Fruit fly (Drosophila melanogaster) whole organism, embryonic: ENCODE measurements around the gene CG43980.

Source experiments
- Asciz ChIP-seq: fragments of 200-800 bp; sonication (Bioruptor generic); optimal IDR thresholded peaks from 2 replicates; lab custom pipeline; 2017; ENCODE audit warnings: missing biosample characterization, mild to moderate bottlenecking, missing genetic modification characterization, missing genetic modification reagents
- Atf-2 ChIP-seq: fragments of 200-800 bp; sonication (Bioruptor generic); optimal IDR thresholded peaks from 2 replicates; lab custom pipeline; 2016; ENCODE audit warnings: missing biosample characterization, missing genetic modification characterization
- CG12219 ChIP-seq: fragments of 200-800 bp; sonication (Bioruptor generic); optimal IDR thresholded peaks from 3 replicates; lab custom pipeline; 2018; ENCODE audit warnings: missing biosample characterization, mild to moderate bottlenecking, missing genetic modification characterization
- CG12659 ChIP-seq: fragments of 200-800 bp; sonication (Bioruptor generic); optimal IDR thresholded peaks from 3 replicates; lab custom pipeline; 2017; ENCODE audit warnings: mild to moderate bottlenecking, missing biosample characterization, missing genetic modification reagents, missing genetic modification characterization
- CG12744 ChIP-seq: fragments of 200-800 bp; sonication (Bioruptor generic); optimal IDR thresholded peaks from 2 replicates; lab custom pipeline; 2016; ENCODE audit warnings: missing biosample characterization, missing genetic modification characterization
- CG12769 ChIP-seq: fragments of 200-800 bp; sonication (Bioruptor generic); optimal IDR thresholded peaks from 2 replicates; lab custom pipeline; 2019; ENCODE audit warnings: missing biosample characterization, mild to moderate bottlenecking, missing genetic modification characterization, moderate library complexity
- CG13287 ChIP-seq: fragments of 200-800 bp; sonication (Bioruptor generic); IDR thresholded peaks from 2 replicates; pipeline ENCODE4 v1.3.6; 2022; ENCODE audit warnings: missing biosample characterization, missing genetic modification characterization; ENCODE audit not compliant: partially characterized antibody
- CG14441 ChIP-seq: fragments of 200-800 bp; sonication (Bioruptor generic); IDR thresholded peaks from 2 replicates; pipeline ENCODE4 v1.3.6; 2022; ENCODE audit warnings: missing biosample characterization, missing genetic modification characterization
- CG17186 ChIP-seq: fragments of 200-800 bp; sonication (Bioruptor generic); optimal IDR thresholded peaks from 3 replicates; lab custom pipeline; 2017; ENCODE audit warnings: missing biosample characterization, missing genetic modification reagents, missing genetic modification characterization
- CG18764 ChIP-seq: fragments of 200-800 bp; sonication (Bioruptor generic); optimal IDR thresholded peaks from 3 replicates; lab custom pipeline; 2016; ENCODE audit warnings: missing biosample characterization, missing genetic modification characterization
- CG2889 ChIP-seq: fragments of 200-800 bp; sonication (Bioruptor generic); IDR thresholded peaks from 3 replicates; pipeline ENCODE4 v1.3.6; 2022; ENCODE audit warnings: missing biosample characterization, missing genetic modification characterization
- CG3163 ChIP-seq: fragments of 200-800 bp; sonication (Bioruptor generic); optimal IDR thresholded peaks from 3 replicates; lab custom pipeline; 2016; ENCODE audit warnings: missing biosample characterization, missing genetic modification characterization
- CG33213 ChIP-seq: fragments of 200-800 bp; sonication (Bioruptor generic); optimal IDR thresholded peaks from 3 replicates; lab custom pipeline; 2016; ENCODE audit warnings: missing biosample characterization, missing genetic modification characterization
- CG34224 ChIP-seq: fragments of 200-800 bp; sonication (Bioruptor generic); IDR thresholded peaks from 3 replicates; pipeline ENCODE4 v1.3.6; 2022; ENCODE audit warnings: missing biosample characterization, missing genetic modification characterization; ENCODE audit not compliant: partially characterized antibody
- CG4404 ChIP-seq: fragments of 200-800 bp; sonication (Bioruptor generic); IDR thresholded peaks from 2 replicates; pipeline ENCODE4 v1.3.6; 2022; ENCODE audit warnings: missing biosample characterization, missing genetic modification characterization
- CG5245 ChIP-seq: fragments of 200-800 bp; sonication (Bioruptor generic); optimal IDR thresholded peaks from 3 replicates; lab custom pipeline; 2016; ENCODE audit warnings: missing biosample characterization, missing genetic modification characterization
- CG8290 ChIP-seq, 3 experiments: fragments of 200-800 bp; sonication (Bioruptor generic); optimal IDR thresholded peaks; 2 replicates each; lab custom pipeline; 2016 to 2019; ENCODE audit warnings: missing biosample characterization in 3 of 3, missing genetic modification characterization in 3 of 3, mild to moderate bottlenecking in 2 of 3, moderate library complexity in 1 of 3
- CG8388 ChIP-seq: fragments of 200-800 bp; sonication (Bioruptor generic); optimal IDR thresholded peaks from 2 replicates; lab custom pipeline; 2019; ENCODE audit warnings: missing biosample characterization, mild to moderate bottlenecking, missing genetic modification characterization, moderate library complexity
- CG9437 ChIP-seq: fragments of 200-800 bp; sonication (Bioruptor generic); optimal IDR thresholded peaks from 2 replicates; lab custom pipeline; 2018; ENCODE audit warnings: missing biosample characterization, mild to moderate bottlenecking, missing genetic modification characterization
- CG9876 ChIP-seq: fragments of 200-800 bp; sonication (Bioruptor generic); optimal IDR thresholded peaks from 2 replicates; lab custom pipeline; 2016; ENCODE audit warnings: missing biosample characterization, missing genetic modification characterization
- CrebB ChIP-seq: fragments of 200-800 bp; sonication (Bioruptor generic); optimal IDR thresholded peaks from 3 replicates; lab custom pipeline; 2018; ENCODE audit warnings: missing biosample characterization, mild to moderate bottlenecking, missing genetic modification characterization
- Dfd ChIP-seq, 2 experiments: fragments of >200 bp; optimal IDR thresholded peaks; 2 replicates each; lab custom pipeline; 2017; ENCODE audit warnings: missing biosample characterization in 2 of 2, missing genetic modification characterization in 2 of 2
- Dip2 ChIP-seq: fragments of 200-800 bp; sonication (Bioruptor generic); IDR thresholded peaks from 2 replicates; pipeline ENCODE4 v1.3.6; 2022; ENCODE audit warnings: missing biosample characterization, missing genetic modification characterization
- Dp ChIP-seq: fragments of 200-800 bp; sonication (Bioruptor generic); optimal IDR thresholded peaks from 2 replicates; lab custom pipeline; 2018; ENCODE audit warnings: missing biosample characterization, mild to moderate bottlenecking, missing genetic modification characterization, moderate library complexity
- Gug ChIP-seq: fragments of 200-800 bp; sonication (Bioruptor generic); IDR thresholded peaks from 4 replicates; pipeline ENCODE4 v1.3.6; 2022; ENCODE audit warnings: missing biosample characterization, missing genetic modification characterization
- HLHmδ ChIP-seq: fragments of 200-800 bp; sonication (Bioruptor generic); optimal IDR thresholded peaks from 2 replicates; lab custom pipeline; 2018; ENCODE audit warnings: missing biosample characterization, mild to moderate bottlenecking, missing genetic modification characterization, moderate library complexity
- MTF-1 ChIP-seq: fragments of 200-800 bp; sonication (Bioruptor generic); optimal IDR thresholded peaks from 2 replicates; lab custom pipeline; 2018; ENCODE audit warnings: missing biosample characterization, mild to moderate bottlenecking, missing genetic modification characterization, borderline replicate concordance
- Ptx1 ChIP-seq: fragments of 200-800 bp; sonication (Bioruptor generic); IDR thresholded peaks from 2 replicates; pipeline ENCODE4 v1.3.6; 2022; ENCODE audit warnings: missing biosample characterization, missing genetic modification characterization
- btn ChIP-seq: fragments of 200-800 bp; sonication (Bioruptor generic); optimal IDR thresholded peaks from 2 replicates; lab custom pipeline; 2016; ENCODE audit warnings: missing biosample characterization, missing genetic modification characterization
- chinmo ChIP-seq: fragments of 200-800 bp; sonication (Bioruptor generic); IDR thresholded peaks from 4 replicates; pipeline ENCODE4 v1.3.6; 2022; ENCODE audit warnings: missing biosample characterization, missing genetic modification characterization; ENCODE audit not compliant: partially characterized antibody
- chm ChIP-seq: fragments of 200-800 bp; sonication (Bioruptor generic); IDR thresholded peaks from 2 replicates; pipeline ENCODE4 v1.3.6; 2022; ENCODE audit warnings: missing biosample characterization, missing genetic modification characterization
- da ChIP-seq: fragments of 200-800 bp; sonication (Bioruptor generic); optimal IDR thresholded peaks from 2 replicates; lab custom pipeline; 2016; ENCODE audit warnings: missing biosample characterization, missing genetic modification characterization
- dan ChIP-seq: fragments of 200-800 bp; sonication (Bioruptor generic); IDR thresholded peaks from 2 replicates; pipeline ENCODE4 v1.3.6; 2022; ENCODE audit warnings: missing biosample characterization, missing genetic modification characterization
- dmrt11E ChIP-seq: fragments of 200-800 bp; sonication (Bioruptor generic); optimal IDR thresholded peaks from 3 replicates; lab custom pipeline; 2018; ENCODE audit warnings: missing biosample characterization, mild to moderate bottlenecking, missing genetic modification characterization, moderate library complexity
- fd102C ChIP-seq: fragments of 200-800 bp; sonication (Bioruptor generic); optimal IDR thresholded peaks from 2 replicates; lab custom pipeline; 2018; ENCODE audit warnings: missing biosample characterization, mild to moderate bottlenecking, missing genetic modification characterization, moderate library complexity
- gem ChIP-seq: fragments of 200-800 bp; sonication (Bioruptor generic); optimal IDR thresholded peaks from 2 replicates; lab custom pipeline; 2019; ENCODE audit warnings: missing biosample characterization, mild to moderate bottlenecking, missing genetic modification characterization, moderate library complexity
- gro ChIP-seq: fragments of 200-800 bp; sonication (Bioruptor generic); optimal IDR thresholded peaks from 2 replicates; lab custom pipeline; 2016; ENCODE audit warnings: missing biosample characterization, missing genetic modification characterization
- hbn ChIP-seq: fragments of 200-800 bp; sonication (Bioruptor generic); IDR thresholded peaks from 2 replicates; pipeline ENCODE4 v1.3.6; 2022; ENCODE audit warnings: missing biosample characterization, missing genetic modification characterization; ENCODE audit not compliant: partially characterized antibody
- ind ChIP-seq: fragments of 200-800 bp; sonication (Bioruptor generic); optimal IDR thresholded peaks from 3 replicates; lab custom pipeline; 2016; ENCODE audit warnings: missing biosample characterization, missing genetic modification characterization
- nau ChIP-seq: fragments of 200-800 bp; sonication (Bioruptor generic); optimal IDR thresholded peaks from 3 replicates; lab custom pipeline; 2017; ENCODE audit warnings: missing biosample characterization, mild to moderate bottlenecking, missing genetic modification characterization, missing genetic modification reagents
- nmo ChIP-seq: fragments of 200-800 bp; sonication (Bioruptor generic); optimal IDR thresholded peaks from 2 replicates; lab custom pipeline; 2018; ENCODE audit warnings: missing biosample characterization, mild to moderate bottlenecking, missing genetic modification characterization, moderate library complexity
- nom ChIP-seq: fragments of 200-800 bp; sonication (Bioruptor generic); optimal IDR thresholded peaks from 2 replicates; lab custom pipeline; 2017; ENCODE audit warnings: missing biosample characterization, missing genetic modification characterization, mild to moderate bottlenecking, moderate library complexity, missing genetic modification reagents
- pros ChIP-seq: fragments of 200-800 bp; sonication (Bioruptor generic); optimal IDR thresholded peaks from 3 replicates; lab custom pipeline; 2019; ENCODE audit warnings: missing biosample characterization, mild to moderate bottlenecking, missing genetic modification characterization, moderate library complexity
- sd ChIP-seq: fragments of 200-800 bp; sonication (Bioruptor generic); optimal IDR thresholded peaks from 3 replicates; lab custom pipeline; 2018; ENCODE audit warnings: missing biosample characterization, mild to moderate bottlenecking, missing genetic modification characterization, moderate library complexity
- sens ChIP-seq: fragments of 200-800 bp; sonication (Bioruptor generic); peaks from one replicate; lab custom pipeline; 2016; ENCODE audit warnings: missing biosample characterization, missing genetic modification characterization
- sisA ChIP-seq: fragments of 200-800 bp; sonication (Bioruptor generic); IDR thresholded peaks from 2 replicates; pipeline ENCODE4 v1.3.6; 2022; ENCODE audit warnings: missing biosample characterization, missing genetic modification characterization
- ttk ChIP-seq: fragments of 200-800 bp; sonication (Bioruptor generic); IDR thresholded peaks from 2 replicates; pipeline ENCODE4 v2.1.2; 2022; ENCODE audit warnings: missing biosample characterization, missing genetic modification characterization
- unpg ChIP-seq: fragments of 200-800 bp; sonication (Bioruptor generic); optimal IDR thresholded peaks from 3 replicates; lab custom pipeline; 2018; ENCODE audit warnings: missing biosample characterization, mild to moderate bottlenecking, missing genetic modification characterization, moderate library complexity
- zen2 ChIP-seq: fragments of 200-800 bp; sonication (Bioruptor generic); IDR thresholded peaks from 3 replicates; pipeline ENCODE4 v1.3.6; 2022; ENCODE audit warnings: missing biosample characterization, missing genetic modification characterization; ENCODE audit not compliant: partially characterized antibody
- zfh1 ChIP-seq: fragments of 200-800 bp; sonication (Bioruptor generic); IDR thresholded peaks from 3 replicates; pipeline ENCODE4 v1.3.6; 2022; ENCODE audit warnings: missing biosample characterization, missing genetic modification characterization

CG43980 gene

DNA sequence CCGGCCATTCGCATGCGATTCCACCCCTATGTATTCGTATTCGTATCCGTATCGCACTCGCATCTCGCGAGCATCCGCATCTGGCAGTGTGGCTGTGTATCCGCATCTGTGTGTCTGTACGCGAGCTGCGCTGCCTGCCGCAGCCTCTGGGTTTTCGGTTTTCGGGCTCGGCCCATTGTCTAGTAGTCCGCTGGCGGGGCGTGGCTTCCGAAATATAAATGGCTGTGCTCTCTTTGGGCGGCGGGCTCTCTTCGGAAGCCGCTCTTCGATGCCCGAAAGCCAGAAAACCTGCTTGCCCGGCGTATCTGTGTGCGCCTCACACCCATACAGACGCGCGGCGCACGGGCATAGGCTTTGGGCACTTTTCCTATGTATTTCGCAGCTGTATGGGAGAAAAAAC lies 46.4 kb upstream of the CG43980 start (continued):
- TF ChIP-seq unpg = no peak
- TF ChIP-seq Dp (GFP tag; lab: Kevin White, UChicago) = no peak
- no peak for TF ChIP-seq CG8388
- no peak for TF ChIP-seq btn
- no peak for TF ChIP-seq CG2889 (GFP tag; lab: Robert Waterston, UW)
- no peak for TF ChIP-seq da (GFP tag; lab: Kevin White, UChicago)
- TF ChIP-seq CG12769 = no peak
- peak; percentile 55; the same call in 1 of the 3 replicates for TF ChIP-seq CG34224 (GFP tag; lab: Robert Waterston, UW)
- no peak for TF ChIP-seq chm
- no peak for TF ChIP-seq CG8290 (GFP tag; optimal IDR thresholded peaks at IDR 0.05; lab: Kevin White, UChicago)
- TF ChIP-seq CG8290 (tag; optimal IDR thresholded peaks at IDR 0.05; lab: Kevin White, UChicago) = no peak
- no peak for TF ChIP-seq Gug (GFP tag; lab: Robert Waterston, UW)
- no peak for TF ChIP-seq CG18764
- no peak for TF ChIP-seq CG5245
- no peak for TF ChIP-seq CG33213
- no peak for TF ChIP-seq HLHmδ (GFP tag; lab: Kevin White, UChicago)
- peak; percentile 98 for TF ChIP-seq CG3163 (GFP tag; lab: Kevin White, UChicago)
- TF ChIP-seq Dfd (GFP tag; optimal IDR thresholded peaks at IDR 0.05; lab: Kevin White, UChicago) = peak in 1 of 2 experiments; percentile 25
- no peak for TF ChIP-seq dan
- TF ChIP-seq CrebB (tag; lab: Kevin White, UChicago) = no peak
- no peak for TF ChIP-seq fd102C (GFP tag; lab: Kevin White, UChicago)
- no peak for TF ChIP-seq CG9876 (GFP tag; lab: Kevin White, UChicago)
- no peak for TF ChIP-seq Asciz (GFP tag; lab: Kevin White, UChicago)
- no peak for TF ChIP-seq CG14441 (GFP tag; lab: Robert Waterston, UW)
- 0 out of 4 replicates have a peak, but pooled peaks have one; percentile 45 for TF ChIP-seq chinmo (GFP tag; lab: Robert Waterston, UW)
- no peak for TF ChIP-seq nmo (GFP tag; lab: Kevin White, UChicago)
- TF ChIP-seq dmrt11E (tag; lab: Kevin White, UChicago) = no peak
- no peak for TF ChIP-seq Dip2 (GFP tag; lab: Robert Waterston, UW)
- no peak for TF ChIP-seq sd (tag; lab: Kevin White, UChicago)
- TF ChIP-seq sens (GFP tag; lab: Kevin White, UChicago) = no peak
- no peak for TF ChIP-seq CG4404 (GFP tag; lab: Robert Waterston, UW)
- TF ChIP-seq Atf-2 (GFP tag; lab: Kevin White, UChicago) = no peak
- no peak for TF ChIP-seq sisA
- no peak for TF ChIP-seq nau (GFP tag; lab: Kevin White, UChicago)
- TF ChIP-seq zen2 (GFP tag; lab: Robert Waterston, UW) = peak; percentile 38; the same call in 2 of the 3 replicates
- TF ChIP-seq CG13287 (GFP tag; lab: Robert Waterston, UW) = no peak
- no peak for TF ChIP-seq CG12659 (GFP tag; lab: Kevin White, UChicago)
- TF ChIP-seq pros = peak; percentile 9
- no peak for TF ChIP-seq CG12744 (GFP tag; lab: Kevin White, UChicago)
- no peak for TF ChIP-seq zfh1 (GFP tag; lab: Robert Waterston, UW)
- TF ChIP-seq CG17186 (GFP tag; lab: Kevin White, UChicago) = no peak
- no peak for TF ChIP-seq ind (GFP tag; lab: Kevin White, UChicago)
- no peak for TF ChIP-seq gro (GFP tag; lab: Kevin White, UChicago)
- peak; percentile 4 for TF ChIP-seq nom (GFP tag; lab: Kevin White, UChicago)
- no peak for TF ChIP-seq CG9437 (GFP tag; lab: Kevin White, UChicago)
- TF ChIP-seq MTF-1 = no peak
- TF ChIP-seq hbn (GFP tag; lab: Robert Waterston, UW) = peak; percentile 27; the same call in 1 of the 2 replicates
- TF ChIP-seq ttk (GFP tag; lab: Robert Waterston, UW) = no peak; the same call in 1 of the 2 replicates
- TF ChIP-seq CG12219 (GFP tag; lab: Kevin White, UChicago) = no peak
- no peak for TF ChIP-seq Ptx1
- no peak for TF ChIP-seq gem (tag; lab: Kevin White, UChicago)
